Worm (Caenorhabditis elegans) whole organism, L2 larva: ENCODE measurements around the gene klp-19.

Experiments
- aly-2 ChIP-seq: fragments of 150-350 bp; optimal IDR thresholded peaks from 2 replicates; lab custom pipeline; 2014; ENCODE audit warnings: missing biosample characterization, missing genetic modification characterization
- ceh-16 ChIP-seq: fragments of 150-350 bp; optimal IDR thresholded peaks from 2 replicates; lab custom pipeline; 2014; ENCODE audit warnings: missing biosample characterization, missing genetic modification characterization
- ceh-82 ChIP-seq: fragments of 150-350 bp; optimal IDR thresholded peaks from 2 replicates; lab custom pipeline; 2014; ENCODE audit warnings: missing biosample characterization, missing genetic modification characterization
- egl-27 ChIP-seq: sonication (generic microtip); optimal IDR thresholded peaks from 3 replicates; lab custom pipeline; 2017; ENCODE audit warnings: missing biosample characterization, missing genetic modification reagents, missing genetic modification characterization
- lin-39 ChIP-seq: fragments of 150-350 bp; optimal IDR thresholded peaks from 2 replicates; lab custom pipeline; 2014; ENCODE audit warnings: missing biosample characterization, missing genetic modification reagents, missing genetic modification characterization
- nhr-11 ChIP-seq: fragments of 150-350 bp; optimal IDR thresholded peaks from 2 replicates; lab custom pipeline; 2014; ENCODE audit warnings: missing biosample characterization, missing genetic modification characterization
- nhr-237 ChIP-seq: fragments of 150-350 bp; optimal IDR thresholded peaks from 2 replicates; lab custom pipeline; 2014; ENCODE audit warnings: missing biosample characterization, missing genetic modification characterization
- nhr-25 ChIP-seq: fragments of 150-350 bp; sonication (generic microtip); optimal IDR thresholded peaks from 3 replicates; lab custom pipeline; 2014; ENCODE audit warnings: missing biosample characterization, missing genetic modification characterization
- nhr-6 ChIP-seq: fragments of 150-350 bp; optimal IDR thresholded peaks from 2 replicates; lab custom pipeline; 2014; ENCODE audit warnings: missing biosample characterization, missing genetic modification characterization
- nhr-77 ChIP-seq: fragments of 150-350 bp; optimal IDR thresholded peaks from 2 replicates; lab custom pipeline; 2014; ENCODE audit warnings: missing biosample characterization, missing genetic modification characterization
- skn-1 ChIP-seq: sonication (generic microtip); optimal IDR thresholded peaks from 2 replicates; lab custom pipeline; 2017; ENCODE audit warnings: missing biosample characterization, missing genetic modification characterization
- sma-3 ChIP-seq: sonication (generic microtip); optimal IDR thresholded peaks from 2 replicates; lab custom pipeline; 2016; ENCODE audit warnings: missing genetic modification reagents, missing genetic modification characterization, missing compliant biosample characterization
- unc-62 ChIP-seq: fragments of 150-350 bp; optimal IDR thresholded peaks from 2 replicates; lab custom pipeline; 2014; ENCODE audit warnings: missing biosample characterization, missing genetic modification reagents, missing genetic modification characterization
- ztf-4 ChIP-seq: fragments of 150-350 bp; optimal IDR thresholded peaks from 2 replicates; lab custom pipeline; 2014; ENCODE audit warnings: missing biosample characterization, missing genetic modification characterization

ce11 chrIII:13272788-13273187 is 34.3 kb downstream of the klp-19 start:
- TF ChIP-seq skn-1 (tag; lab: Kevin White, UChicago), result no peak
- TF ChIP-seq aly-2 (tag; lab: Kevin White, UChicago), result no peak
- no peak for TF ChIP-seq sma-3
- TF ChIP-seq ceh-16 (tag; lab: Kevin White, UChicago), result no peak
- no peak for TF ChIP-seq ztf-4 (tag; lab: Kevin White, UChicago)
- TF ChIP-seq nhr-25 (tag; lab: Kevin White, UChicago), result no peak
- TF ChIP-seq lin-39 (tag; lab: Kevin White, UChicago), result no peak
- TF ChIP-seq unc-62 (GFP tag; lab: Kevin White, UChicago), result no peak
- no peak for TF ChIP-seq egl-27 (tag; lab: Kevin White, UChicago)
- TF ChIP-seq nhr-77 (tag; lab: Kevin White, UChicago), result no peak
- TF ChIP-seq nhr-237 (tag; lab: Kevin White, UChicago), result no peak
- no peak for TF ChIP-seq nhr-6 (tag; lab: Kevin White, UChicago)
- TF ChIP-seq ceh-82 (tag; lab: Kevin White, UChicago), result no peak
- TF ChIP-seq nhr-11 (tag; lab: Kevin White, UChicago), result no peak
